Worm (Caenorhabditis elegans) whole organism, mixed stage, embryonic: Measurements from ENCODE around the gene F56A8.8.

Experiments
- lsy-2 ChIP-seq: fragments of 150-350 bp; optimal IDR thresholded peaks from 2 replicates; lab custom pipeline; 2014; ENCODE audit warnings: missing biosample characterization, missing genetic modification characterization
- nhr-237 ChIP-seq: fragments of 150-350 bp; optimal IDR thresholded peaks from 2 replicates; lab custom pipeline; 2014; ENCODE audit warnings: missing biosample characterization, missing genetic modification characterization
- nhr-28 ChIP-seq: fragments of 150-350 bp; optimal IDR thresholded peaks from 2 replicates; lab custom pipeline; 2014; ENCODE audit warnings: missing biosample characterization, missing genetic modification characterization
- nhr-76 ChIP-seq: sonication (generic microtip); optimal IDR thresholded peaks from 2 replicates; lab custom pipeline; 2017; ENCODE audit warnings: missing biosample characterization, missing genetic modification characterization
- snpc-4 ChIP-seq: fragments of 150-350 bp; optimal IDR thresholded peaks from 2 replicates; lab custom pipeline; 2014; ENCODE audit warnings: missing biosample characterization, missing genetic modification characterization
- unc-62 ChIP-seq: fragments of 150-350 bp; optimal IDR thresholded peaks from 2 replicates; lab custom pipeline; 2014; ENCODE audit warnings: missing biosample characterization, missing genetic modification reagents, missing genetic modification characterization
- ztf-11 ChIP-seq: fragments of 150-350 bp; optimal IDR thresholded peaks from 2 replicates; lab custom pipeline; 2014; ENCODE audit warnings: missing biosample characterization, missing genetic modification characterization

ce11 chrIII:13314636-13315035 lies 29.1 kb downstream of the F56A8.8 start:
- TF ChIP-seq snpc-4 (no peak), nhr-28 (tag; lab: Kevin White, UChicago) (no peak), nhr-76 (tag; lab: Kevin White, UChicago) (no peak), nhr-237 (tag; lab: Kevin White, UChicago) (no peak), unc-62 (no peak), lsy-2 (tag; lab: Kevin White, UChicago) (no peak), ztf-11 (tag; lab: Kevin White, UChicago) (no peak)
